Worm (Caenorhabditis elegans): ENCODE data around the gene Y82E9BR.5.

Gene Y82E9BR.5

ce11 chrIII:1418709-1419108, 34.5 kb downstream of the Y82E9BR.5 start (continued):
- TF ChIP-seq skn-1 (tag; optimal IDR thresholded peaks at IDR 0.05) (no peak), unc-62 (GFP tag; optimal IDR thresholded peaks at IDR 0.05) (no peak), unc-55 (GFP tag; optimal IDR thresholded peaks at IDR 0.05) (peak; percentile 95), nhr-25 (tag; optimal IDR thresholded peaks at IDR 0.05) (peak; percentile 84), nhr-237 (tag; optimal IDR thresholded peaks at IDR 0.05) (peak; percentile 37), gmeb-1 (tag; optimal IDR thresholded peaks at IDR 0.05) (peak; percentile 63), sma-9 (GFP tag; optimal IDR thresholded peaks at IDR 0.05) (peak; percentile 88), sma-9 (tag; optimal IDR thresholded peaks at IDR 0.05) (no peak), unc-39 (tag; optimal IDR thresholded peaks at IDR 0.05) (no peak), mdl-1 (tag; optimal IDR thresholded peaks at IDR 0.05) (peak; percentile 5 to 75), nhr-10 (tag; optimal IDR thresholded peaks at IDR 0.05) (no peak), lsy-2 (tag; optimal IDR thresholded peaks at IDR 0.05) (peak; percentile 98 to 99), blmp-1 (tag; optimal IDR thresholded peaks at IDR 0.05; ENCODE audit: insufficient read depth) (peak; percentile 2), zag-1 (tag; optimal IDR thresholded peaks at IDR 0.05) (peak; percentile 14), ztf-4 (tag; optimal IDR thresholded peaks at IDR 0.05) (peak; percentile 63), alr-1 (tag; optimal IDR thresholded peaks at IDR 0.05) (no peak), Y55F3AM.14 (GFP tag; optimal IDR thresholded peaks at IDR 0.05) (peak; percentile 67)

ce11 chrIII:1419146-1419636, 35.0 kb downstream of the Y82E9BR.5 start, which contains the start of gene Y82E9BR.3:
Y82E9BR.3 (plus strand) TSS chrIII:1419196.
- TF ChIP-seq lsy-2 (tag; optimal IDR thresholded peaks at IDR 0.05) (no peak), nhr-10 (tag; optimal IDR thresholded peaks at IDR 0.05) (no peak), nhr-21 (tag; optimal IDR thresholded peaks at IDR 0.05) (no peak)

ce11 chrIII:1419700-1420356, 35.7 kb downstream of the Y82E9BR.5 start:
- peak; percentile 59 for TF ChIP-seq nhr-25 (tag; optimal IDR thresholded peaks at IDR 0.05)
- TF ChIP-seq nhr-21 (tag; optimal IDR thresholded peaks at IDR 0.05), result peak; percentile 74
- peak; percentile 58 for TF ChIP-seq nhr-77 (tag; optimal IDR thresholded peaks at IDR 0.05)
- peak; percentile 79 for TF ChIP-seq Y55F3AM.14 (GFP tag; optimal IDR thresholded peaks at IDR 0.05)
- no peak for TF ChIP-seq dmd-4 (tag; optimal IDR thresholded peaks at IDR 0.05)
- TF ChIP-seq peb-1 (tag; optimal IDR thresholded peaks at IDR 0.05), result no peak
- peak; percentile 49 for TF ChIP-seq nhr-129 (tag; optimal IDR thresholded peaks at IDR 0.05)
- peak; percentile 38 for TF ChIP-seq unc-55 (GFP tag; optimal IDR thresholded peaks at IDR 0.05)
- TF ChIP-seq fos-1 (tag; optimal IDR thresholded peaks at IDR 0.05), result peak; percentile 61
- peak; percentile 45 for TF ChIP-seq sem-4 (tag; optimal IDR thresholded peaks at IDR 0.05)
- TF ChIP-seq C34F6.9 (tag; optimal IDR thresholded peaks at IDR 0.05), result peak; percentile 9
- no peak for TF ChIP-seq mdl-1 (tag; optimal IDR thresholded peaks at IDR 0.05)
- TF ChIP-seq sma-3 (GFP tag; optimal IDR thresholded peaks at IDR 0.05), result peak; percentile 70
- no peak for TF ChIP-seq snpc-4 (tag; optimal IDR thresholded peaks at IDR 0.05)
- TF ChIP-seq sma-9 (GFP tag; optimal IDR thresholded peaks at IDR 0.05), result peak; percentile 54
- no peak for TF ChIP-seq sma-9 (tag; optimal IDR thresholded peaks at IDR 0.05)
- peak; percentile 88 for TF ChIP-seq lin-13 (GFP tag; optimal IDR thresholded peaks at IDR 0.05)
- TF ChIP-seq aly-2 (tag; optimal IDR thresholded peaks at IDR 0.05), result peak; percentile 49
- TF ChIP-seq gmeb-1 (tag; optimal IDR thresholded peaks at IDR 0.05), result peak; percentile 28
- TF ChIP-seq nhr-6 (tag; optimal IDR thresholded peaks at IDR 0.05), result peak; percentile 42
- TF ChIP-seq crh-2 (tag; optimal IDR thresholded peaks at IDR 0.05), result peak; percentile 65
- TF ChIP-seq ama-1 (optimal IDR thresholded peaks at IDR 0.05), result peak; percentile 90
- peak; percentile 68 for TF ChIP-seq nhr-237 (tag; optimal IDR thresholded peaks at IDR 0.05)
- peak; percentile 61 for TF ChIP-seq nhr-11 (tag; optimal IDR thresholded peaks at IDR 0.05)
- TF ChIP-seq ZK546.5 (tag; optimal IDR thresholded peaks at IDR 0.05), result peak; percentile 76
- 0 out of 2 replicates have a peak, but pooled peaks have one; percentile 68 for TF ChIP-seq ztf-1 (GFP tag; conservative IDR thresholded peaks at IDR 0.05)
- TF ChIP-seq ceh-16 (tag; optimal IDR thresholded peaks at IDR 0.05), result peak; percentile 13
- TF ChIP-seq mbf-1 (tag; optimal IDR thresholded peaks at IDR 0.05), result peak; percentile 18
- peak; percentile 73 to 83 for TF ChIP-seq lsy-2 (tag; optimal IDR thresholded peaks at IDR 0.05)
- TF ChIP-seq ztf-11 (tag; optimal IDR thresholded peaks at IDR 0.05), result no peak
- peak; percentile 82 for TF ChIP-seq ztf-4 (tag; optimal IDR thresholded peaks at IDR 0.05)
- TF ChIP-seq F13H6.1 (tag; optimal IDR thresholded peaks at IDR 0.05), result peak; percentile 24
- no peak for TF ChIP-seq blmp-1 (tag; optimal IDR thresholded peaks at IDR 0.05; ENCODE audit: insufficient read depth)
- no peak for TF ChIP-seq R02D3.7 (tag; optimal IDR thresholded peaks at IDR 0.05)
